Worm (Caenorhabditis elegans) whole organism, mixed stage, embryonic: ENCODE results near the gene C30B5.17.

ENCODE experiments used
- M03D4.4 ChIP-seq: sonication (generic microtip); optimal IDR thresholded peaks from 2 replicates; lab custom pipeline; 2017; ENCODE audit warnings: mild to moderate bottlenecking, missing genetic modification characterization, missing compliant biosample characterization
- bed-3 ChIP-seq: fragments of 200-800 bp; sonication (Bioruptor generic); optimal IDR thresholded peaks from 3 replicates; lab custom pipeline; 2018; ENCODE audit warnings: mild to moderate bottlenecking, missing genetic modification characterization, moderate library complexity, missing compliant biosample characterization
- blmp-1 ChIP-seq: fragments of 150-350 bp; optimal IDR thresholded peaks from 2 replicates; lab custom pipeline; 2014; ENCODE audit warnings: missing biosample characterization, missing genetic modification characterization
- ceh-43 ChIP-seq: fragments of 200-800 bp; sonication (Bioruptor generic); optimal IDR thresholded peaks from 2 replicates; lab custom pipeline; 2018; ENCODE audit warnings: mild to moderate bottlenecking, missing genetic modification characterization, moderate library complexity, missing compliant biosample characterization
- ceh-83 ChIP-seq: fragments of 200-800 bp; sonication (Bioruptor generic); optimal IDR thresholded peaks from 2 replicates; lab custom pipeline; 2018; ENCODE audit warnings: mild to moderate bottlenecking, missing genetic modification characterization, missing compliant biosample characterization
- ces-1 ChIP-seq: fragments of 150-350 bp; optimal IDR thresholded peaks from 2 replicates; lab custom pipeline; 2014; ENCODE audit warnings: missing biosample characterization, missing genetic modification reagents, missing genetic modification characterization
- cnd-1 ChIP-seq: fragments of 200-800 bp; sonication (Bioruptor generic); optimal IDR thresholded peaks from 2 replicates; lab custom pipeline; 2018; ENCODE audit warnings: mild to moderate bottlenecking, missing genetic modification characterization, missing compliant biosample characterization
- drap-1 ChIP-seq: fragments of 200-800 bp; sonication (Bioruptor generic); optimal IDR thresholded peaks from 3 replicates; lab custom pipeline; 2018; ENCODE audit warnings: mild to moderate bottlenecking, missing genetic modification characterization, missing compliant biosample characterization
- elt-1 ChIP-seq: sonication (generic microtip); optimal IDR thresholded peaks from 2 replicates; lab custom pipeline; 2017; ENCODE audit warnings: missing genetic modification characterization, mild to moderate bottlenecking, missing compliant biosample characterization, antibody characterized with exemption, moderate library complexity, borderline replicate concordance; ENCODE audit not compliant: insufficient read depth
- elt-3 ChIP-seq: fragments of 150-350 bp; optimal IDR thresholded peaks from 2 replicates; lab custom pipeline; 2014; ENCODE audit warnings: missing biosample characterization, missing genetic modification characterization
- flh-1 ChIP-seq: fragments of 200-800 bp; sonication (Bioruptor generic); optimal IDR thresholded peaks from 2 replicates; lab custom pipeline; 2018; ENCODE audit warnings: mild to moderate bottlenecking, missing genetic modification characterization, moderate library complexity, missing compliant biosample characterization
- hlh-1 ChIP-seq: fragments of 150-350 bp; optimal IDR thresholded peaks from 2 replicates; lab custom pipeline; 2014; ENCODE audit warnings: missing biosample characterization, missing genetic modification reagents, missing genetic modification characterization
- lin-13 ChIP-seq: fragments of 150-350 bp; optimal IDR thresholded peaks from 2 replicates; lab custom pipeline; 2014; ENCODE audit warnings: missing biosample characterization, missing genetic modification characterization
- lin-32 ChIP-seq: fragments of 200-800 bp; sonication (Bioruptor generic); optimal IDR thresholded peaks from 2 replicates; lab custom pipeline; 2018; ENCODE audit warnings: mild to moderate bottlenecking, missing genetic modification characterization, missing compliant biosample characterization
- lsy-2 ChIP-seq: fragments of 150-350 bp; optimal IDR thresholded peaks from 2 replicates; lab custom pipeline; 2014; ENCODE audit warnings: missing biosample characterization, missing genetic modification characterization
- mep-1 ChIP-seq: fragments of 150-350 bp; optimal IDR thresholded peaks from 2 replicates; lab custom pipeline; 2017; ENCODE audit warnings: missing biosample characterization, missing genetic modification reagents, missing genetic modification characterization, inconsistent platforms
- nhr-2 ChIP-seq: fragments of 150-350 bp; optimal IDR thresholded peaks from 2 replicates; lab custom pipeline; 2014; ENCODE audit warnings: missing biosample characterization, missing genetic modification characterization
- nhr-237 ChIP-seq: fragments of 150-350 bp; optimal IDR thresholded peaks from 2 replicates; lab custom pipeline; 2014; ENCODE audit warnings: missing biosample characterization, missing genetic modification characterization
- nhr-28 ChIP-seq: fragments of 150-350 bp; optimal IDR thresholded peaks from 2 replicates; lab custom pipeline; 2014; ENCODE audit warnings: missing biosample characterization, missing genetic modification characterization
- nhr-76 ChIP-seq: sonication (generic microtip); optimal IDR thresholded peaks from 2 replicates; lab custom pipeline; 2017; ENCODE audit warnings: missing biosample characterization, missing genetic modification characterization
- pha-4 ChIP-seq: fragments of 150-350 bp; optimal IDR thresholded peaks from 2 replicates; lab custom pipeline; 2018; ENCODE audit warnings: missing biosample characterization, missing genetic modification reagents, missing genetic modification characterization
- sem-2 ChIP-seq: fragments of 200-800 bp; sonication (Bioruptor generic); optimal IDR thresholded peaks from 2 replicates; lab custom pipeline; 2018; ENCODE audit warnings: mild to moderate bottlenecking, missing genetic modification characterization, missing compliant biosample characterization
- snpc-4 ChIP-seq: fragments of 150-350 bp; optimal IDR thresholded peaks from 2 replicates; lab custom pipeline; 2014; ENCODE audit warnings: missing biosample characterization, missing genetic modification characterization
- sptf-1 ChIP-seq: sonication (generic microtip); optimal IDR thresholded peaks from 2 replicates; lab custom pipeline; 2017; ENCODE audit warnings: mild to moderate bottlenecking, missing genetic modification characterization, moderate library complexity, missing compliant biosample characterization
- tbx-8 ChIP-seq: fragments of 200-800 bp; sonication (Bioruptor generic); optimal IDR thresholded peaks from 2 replicates; lab custom pipeline; 2018; ENCODE audit warnings: mild to moderate bottlenecking, missing genetic modification characterization, moderate library complexity, missing compliant biosample characterization
- unc-120 ChIP-seq: sonication (generic microtip); optimal IDR thresholded peaks from 2 replicates; lab custom pipeline; 2017; ENCODE audit warnings: missing genetic modification characterization, missing compliant biosample characterization; ENCODE audit not compliant: poor library complexity, severe bottlenecking
- unc-39 ChIP-seq: fragments of 150-350 bp; optimal IDR thresholded peaks from 2 replicates; lab custom pipeline; 2014; ENCODE audit warnings: missing biosample characterization, missing genetic modification characterization
- unc-62 ChIP-seq: fragments of 150-350 bp; optimal IDR thresholded peaks from 2 replicates; lab custom pipeline; 2014; ENCODE audit warnings: missing biosample characterization, missing genetic modification reagents, missing genetic modification characterization
- zip-8 ChIP-seq: fragments of 150-350 bp; optimal IDR thresholded peaks from 2 replicates; lab custom pipeline; 2014; ENCODE audit warnings: missing biosample characterization, missing genetic modification characterization

Gene C30B5.17

ce11 chrII:6222558-6222957 is 19.7 kb upstream of the C30B5.17 start, which contains the start of gene C30B5.6:
C30B5.6 (minus strand) TSS chrII:6222658.
- TF ChIP-seq ceh-43 (GFP tag; lab: Kevin White, UChicago) (no peak), mep-1 (tag; lab: Kevin White, UChicago) (no peak), hlh-1 (tag; lab: Kevin White, UChicago) (no peak), nhr-237 (tag; lab: Kevin White, UChicago) (no peak), ceh-83 (GFP tag; lab: Kevin White, UChicago) (no peak), lin-32 (GFP tag; lab: Kevin White, UChicago) (no peak), nhr-76 (tag; lab: Kevin White, UChicago) (no peak), sptf-1 (tag; lab: Kevin White, UChicago) (no peak), unc-39 (tag; lab: Kevin White, UChicago) (no peak), drap-1 (no peak), ces-1 (GFP tag; lab: Kevin White, UChicago) (no peak), nhr-28 (no peak), elt-1 (tag; lab: Kevin White, UChicago) (no peak), zip-8 (tag; lab: Kevin White, UChicago) (no peak), elt-3 (no peak), M03D4.4 (tag; lab: Kevin White, UChicago) (no peak)

ce11 chrII:6221470-6221869 is 18.7 kb upstream of the C30B5.17 start:
- TF ChIP-seq blmp-1 (tag; lab: Kevin White, UChicago): no peak
- no peak for TF ChIP-seq sem-2 (GFP tag; lab: Kevin White, UChicago)
- no peak for TF ChIP-seq nhr-76 (tag; lab: Kevin White, UChicago)
- no peak for TF ChIP-seq nhr-2
- no peak for TF ChIP-seq M03D4.4 (tag; lab: Kevin White, UChicago)
- no peak for TF ChIP-seq elt-1 (tag; lab: Kevin White, UChicago)
- TF ChIP-seq, all 35 proteins: peak for 0

ce11 chrII:6219346-6219745 is 16.5 kb upstream of the C30B5.17 start, which contains the start of gene mks-2:
mks-2 (minus strand) TSS chrII:6219446.
- no peak for TF ChIP-seq ces-1 (GFP tag; lab: Kevin White, UChicago)
- TF ChIP-seq sem-2 (GFP tag; lab: Kevin White, UChicago): no peak

- no peak for TF ChIP-seq elt-1 (tag; lab: Kevin White, UChicago)
- TF ChIP-seq ces-1 (GFP tag; lab: Kevin White, UChicago): no peak
- no peak for TF ChIP-seq sem-2 (GFP tag; lab: Kevin White, UChicago)
- TF ChIP-seq lsy-2 (tag; lab: Kevin White, UChicago): no peak
- no peak for TF ChIP-seq unc-62 (GFP tag; lab: Kevin White, UChicago)
- no peak for TF ChIP-seq snpc-4 (tag; lab: Kevin White, UChicago)
- no peak for TF ChIP-seq tbx-8 (GFP tag; lab: Kevin White, UChicago)
- no peak for TF ChIP-seq flh-1 (GFP tag; lab: Kevin White, UChicago)
- no peak for TF ChIP-seq unc-120 (tag; lab: Kevin White, UChicago)
- no peak for TF ChIP-seq nhr-76 (tag; lab: Kevin White, UChicago)
- TF ChIP-seq blmp-1 (tag; lab: Kevin White, UChicago): no peak
- no peak for TF ChIP-seq zip-8 (tag; lab: Kevin White, UChicago)
- no peak for TF ChIP-seq drap-1
- TF ChIP-seq ceh-83 (GFP tag; lab: Kevin White, UChicago): no peak
- no peak for TF ChIP-seq nhr-28
- no peak for TF ChIP-seq nhr-237 (tag; lab: Kevin White, UChicago)
- TF ChIP-seq pha-4 (tag; lab: Kevin White, UChicago): no peak
- TF ChIP-seq hlh-1 (tag; lab: Kevin White, UChicago): no peak
- TF ChIP-seq mep-1 (tag; lab: Kevin White, UChicago): no peak
These were observed 5.3 kb upstream of the C30B5.17 start, which contains the start of gene daf-37 for ce11 chrII:6208116-6208515. daf-37 (minus strand) TSS chrII:6208216.

ce11 chrII:6207252-6207651 is 4.4 kb upstream of the C30B5.17 start:
- TF ChIP-seq unc-120 (tag; lab: Kevin White, UChicago) (no peak), tbx-8 (GFP tag; lab: Kevin White, UChicago) (no peak), blmp-1 (tag; lab: Kevin White, UChicago) (no peak), sem-2 (GFP tag; lab: Kevin White, UChicago) (no peak), M03D4.4 (tag; lab: Kevin White, UChicago) (no peak), cnd-1 (tag; lab: Kevin White, UChicago) (no peak), bed-3 (GFP tag; lab: Kevin White, UChicago) (no peak), lsy-2 (tag; lab: Kevin White, UChicago) (no peak), lin-13 (no peak)
